Fruit fly (Drosophila melanogaster): ENCODE results near the gene Lectin-galC1.
A peak's percentile ranks its signal among the peaks of the same experiment; 100 is the strongest.

Gene Lectin-galC1

dm6 chr2L:19378620-19379019, 38.6 kb upstream of the Lectin-galC1 start (continued):
- TF ChIP-seq Bteb2 (GFP tag; optimal IDR thresholded peaks at IDR 0.05) (no peak), NK7.1 (GFP tag; optimal IDR thresholded peaks at IDR 0.05) (no peak), CG4360 (GFP tag; IDR thresholded peaks at IDR 0.05) (no peak), Vsx1 (GFP tag; optimal IDR thresholded peaks at IDR 0.05) (no peak), Aef1 (GFP tag; IDR thresholded peaks at IDR 0.05) (no peak), Bgb (GFP tag; IDR thresholded peaks at IDR 0.05; ENCODE audit: partially characterized antibody) (no peak), Hand (GFP tag; optimal IDR thresholded peaks at IDR 0.05) (no peak), Trl (optimal IDR thresholded peaks at IDR 0.05) (no peak), Trl (GFP tag; optimal IDR thresholded peaks at IDR 0.05) (no peak)

- no peak for TF ChIP-seq dati (GFP tag; IDR thresholded peaks at IDR 0.05)
- no peak for TF ChIP-seq cad (GFP tag; optimal IDR thresholded peaks at IDR 0.05)
- TF ChIP-seq NfI (GFP tag; optimal IDR thresholded peaks at IDR 0.05) = no peak
- TF ChIP-seq Fer2 (tag; optimal IDR thresholded peaks at IDR 0.05) = no peak
- peak; percentile 10 for TF ChIP-seq CG11504 (tag; optimal IDR thresholded peaks at IDR 0.05)
- TF ChIP-seq Nf-YA (GFP tag; IDR thresholded peaks at IDR 0.05) = no peak
- TF ChIP-seq mam (GFP tag; optimal IDR thresholded peaks at IDR 0.05) = no peak
- peak; percentile 38 for TF ChIP-seq Med (GFP tag)
- no peak for TF ChIP-seq CG15269 (tag; optimal IDR thresholded peaks at IDR 0.05)
- peak; percentile 35 for TF ChIP-seq sens (GFP tag)
- no peak for TF ChIP-seq BtbVII (GFP tag; optimal IDR thresholded peaks at IDR 0.05)
- no peak for TF ChIP-seq ttk (GFP tag; IDR thresholded peaks at IDR 0.05)
- TF ChIP-seq lilli (GFP tag; optimal IDR thresholded peaks at IDR 0.05) = no peak
- TF ChIP-seq kay (GFP tag; optimal IDR thresholded peaks at IDR 0.05) = no peak
- peak; percentile 8 for TF ChIP-seq gem (tag; optimal IDR thresholded peaks at IDR 0.05)
These were observed 36.6 kb upstream of the Lectin-galC1 start, which contains the start of gene CG17350 for dm6 chr2L:19380630-19381029. CG17350 (plus strand) TSS chr2L:19380930.

dm6 chr2L:19382353-19382752, 34.9 kb upstream of the Lectin-galC1 start:
- no peak for TF ChIP-seq rib (GFP tag; IDR thresholded peaks at IDR 0.05)
- TF ChIP-seq bbx (GFP tag; IDR thresholded peaks at IDR 0.05; ENCODE audit: partially characterized antibody) = no peak
- no peak for TF ChIP-seq CG11247 (GFP tag; IDR thresholded peaks at IDR 0.05)
- peak; percentile 82 for TF ChIP-seq CTCF (GFP tag; optimal IDR thresholded peaks at IDR 0.05)
- peak; percentile 27; the same call in 1 of the 2 replicates for TF ChIP-seq Rfx (GFP tag; IDR thresholded peaks at IDR 0.05)
- TF ChIP-seq CG2120 (GFP tag; optimal IDR thresholded peaks at IDR 0.05) = no peak
- peak; percentile 24 for TF ChIP-seq sens (GFP tag)
- 0 out of 3 replicates have a peak, but pooled peaks have one; percentile 32 for TF ChIP-seq CG2199 (GFP tag; IDR thresholded peaks at IDR 0.05)
- TF ChIP-seq CG7839 (tag; optimal IDR thresholded peaks at IDR 0.05) = no peak

dm6 chr2L:19386106-19386715, 31.0 kb upstream of the Lectin-galC1 start, which contains the start of gene fon:
fon (minus strand) TSS chr2L:19386205.
- TF ChIP-seq CG6854 (GFP tag; optimal IDR thresholded peaks at IDR 0.05) = no peak
- TF ChIP-seq sna (GFP tag; IDR thresholded peaks at IDR 0.05; ENCODE audit: partially characterized antibody) = no peak
- no peak for TF ChIP-seq lmd (GFP tag; IDR thresholded peaks at IDR 0.05)
- no peak for TF ChIP-seq Lim3 (GFP tag; IDR thresholded peaks at IDR 0.05)
- peak; percentile 76 for TF ChIP-seq CG34376 (GFP tag; optimal IDR thresholded peaks at IDR 0.05)
- TF ChIP-seq ham (GFP tag; IDR thresholded peaks at IDR 0.05) = no peak
- TF ChIP-seq Opbp (GFP tag; IDR thresholded peaks at IDR 0.05; ENCODE audit: partially characterized antibody) = no peak
- no peak for TF ChIP-seq CG10462 (GFP tag; optimal IDR thresholded peaks at IDR 0.05)
- TF ChIP-seq Med (GFP tag) = peak; percentile 25
- no peak for TF ChIP-seq CG14050 (GFP tag; IDR thresholded peaks at IDR 0.05)
- no peak for TF ChIP-seq CG11696 (GFP tag; IDR thresholded peaks at IDR 0.05)
- 0 out of 4 replicates have a peak, but pooled peaks have one; percentile 25 for TF ChIP-seq chinmo (GFP tag; IDR thresholded peaks at IDR 0.05; ENCODE audit: partially characterized antibody)
- no peak for TF ChIP-seq CG8765 (GFP tag; IDR thresholded peaks at IDR 0.05)
- no peak for TF ChIP-seq Tbp (GFP tag; optimal IDR thresholded peaks at IDR 0.05)
- TF ChIP-seq sug (tag; optimal IDR thresholded peaks at IDR 0.05) = peak; percentile 4
- peak in 1 of 2 experiments; percentile 57 for TF ChIP-seq Pdp1 (GFP tag; optimal IDR thresholded peaks at IDR 0.05)
- no peak for TF ChIP-seq Rfx (GFP tag; IDR thresholded peaks at IDR 0.05)
- TF ChIP-seq p53 (GFP tag; optimal IDR thresholded peaks at IDR 0.05) = no peak

Data from whole organism, embryonic.